Fruit fly (Drosophila melanogaster) whole organism, embryonic: Measurements from ENCODE around the gene Nmdar2.

Experiments
- ATbp ChIP-seq: fragments of 200-800 bp; sonication (Bioruptor generic); optimal IDR thresholded peaks from 2 replicates; lab custom pipeline; 2017; ENCODE audit warnings: missing biosample characterization, mild to moderate bottlenecking, missing genetic modification characterization, missing genetic modification reagents
- Adf1 ChIP-seq: fragments of 200-800 bp; sonication (Bioruptor generic); IDR thresholded peaks from 2 replicates; pipeline ENCODE4 v1.3.6; 2022; ENCODE audit warnings: missing biosample characterization, missing genetic modification characterization
- B-H2 ChIP-seq: fragments of 200-800 bp; sonication (Bioruptor generic); optimal IDR thresholded peaks from 2 replicates; lab custom pipeline; 2018; ENCODE audit warnings: missing biosample characterization, mild to moderate bottlenecking, missing genetic modification characterization
- CG10209 ChIP-seq: fragments of 200-800 bp; sonication (Bioruptor generic); optimal IDR thresholded peaks from 3 replicates; lab custom pipeline; 2017; ENCODE audit warnings: missing biosample characterization, mild to moderate bottlenecking, missing genetic modification characterization, missing genetic modification reagents
- CG10321 ChIP-seq: fragments of 200-800 bp; sonication (Bioruptor generic); IDR thresholded peaks from 2 replicates; pipeline ENCODE4 v1.3.6; 2022; ENCODE audit warnings: missing biosample characterization, missing genetic modification characterization
- CG10543 ChIP-seq: fragments of 200-800 bp; sonication (Bioruptor generic); optimal IDR thresholded peaks from 3 replicates; lab custom pipeline; 2017; ENCODE audit warnings: missing biosample characterization, mild to moderate bottlenecking, missing genetic modification characterization, moderate library complexity
- CG11093 ChIP-seq: fragments of 200-800 bp; sonication (Bioruptor generic); IDR thresholded peaks from 3 replicates; pipeline ENCODE4 v1.3.6; 2022; ENCODE audit warnings: missing biosample characterization, missing genetic modification characterization
- CG12236 ChIP-seq: fragments of 200-800 bp; sonication (Bioruptor generic); optimal IDR thresholded peaks from 2 replicates; lab custom pipeline; 2016; ENCODE audit warnings: missing biosample characterization, missing genetic modification characterization
- CG12744 ChIP-seq: fragments of 200-800 bp; sonication (Bioruptor generic); optimal IDR thresholded peaks from 2 replicates; lab custom pipeline; 2016; ENCODE audit warnings: missing biosample characterization, missing genetic modification characterization
- CG1529 ChIP-seq: fragments of 200-800 bp; sonication (Bioruptor generic); optimal IDR thresholded peaks from 3 replicates; lab custom pipeline; 2018; ENCODE audit warnings: missing biosample characterization, missing genetic modification characterization
- CG1602 ChIP-seq: fragments of 200-800 bp; sonication (Bioruptor generic); optimal IDR thresholded peaks from 3 replicates; lab custom pipeline; 2016; ENCODE audit warnings: missing biosample characterization, missing genetic modification characterization
- CG1603 ChIP-seq: fragments of 200-800 bp; sonication (Bioruptor generic); optimal IDR thresholded peaks from 2 replicates; lab custom pipeline; 2019; ENCODE audit warnings: missing biosample characterization, mild to moderate bottlenecking, missing genetic modification characterization, moderate library complexity
- CG16813 ChIP-seq: fragments of 200-800 bp; sonication (Bioruptor generic); IDR thresholded peaks from 3 replicates; pipeline ENCODE4 v1.3.6; 2022; ENCODE audit warnings: missing biosample characterization, missing genetic modification characterization; ENCODE audit not compliant: partially characterized antibody
- CG17829 ChIP-seq: fragments of 200-800 bp; optimal IDR thresholded peaks from 2 replicates; lab custom pipeline; 2019; ENCODE audit warnings: missing biosample characterization, mild to moderate bottlenecking, missing genetic modification characterization, moderate library complexity
- CG18764 ChIP-seq: fragments of 200-800 bp; sonication (Bioruptor generic); optimal IDR thresholded peaks from 3 replicates; lab custom pipeline; 2016; ENCODE audit warnings: missing biosample characterization, missing genetic modification characterization
- CG2120 ChIP-seq: fragments of 200-800 bp; sonication (Bioruptor generic); optimal IDR thresholded peaks from 3 replicates; lab custom pipeline; 2016; ENCODE audit warnings: missing biosample characterization, missing genetic modification characterization
- CG32532 ChIP-seq: fragments of 200-800 bp; sonication (Bioruptor generic); IDR thresholded peaks from 2 replicates; pipeline ENCODE4 v1.3.6; 2022; ENCODE audit warnings: missing biosample characterization, missing genetic modification characterization
- CG3281 ChIP-seq: fragments of 200-800 bp; sonication (Bioruptor generic); optimal IDR thresholded peaks from 3 replicates; lab custom pipeline; 2017; ENCODE audit warnings: missing biosample characterization, mild to moderate bottlenecking, missing genetic modification characterization
- CG4328 ChIP-seq: fragments of 200-800 bp; sonication (Bioruptor generic); optimal IDR thresholded peaks from 3 replicates; lab custom pipeline; 2017; ENCODE audit warnings: missing biosample characterization, missing genetic modification reagents, missing genetic modification characterization
- CG4854 ChIP-seq: fragments of 200-800 bp; sonication (Bioruptor generic); optimal IDR thresholded peaks from 2 replicates; lab custom pipeline; 2016; ENCODE audit warnings: missing biosample characterization, missing genetic modification characterization, inconsistent platforms
- CG6689 ChIP-seq: fragments of 200-800 bp; sonication (Bioruptor generic); IDR thresholded peaks from 2 replicates; pipeline ENCODE4 v1.3.6; 2022; ENCODE audit warnings: missing biosample characterization, missing genetic modification characterization
- CG9215 ChIP-seq: fragments of 200-800 bp; sonication (Bioruptor generic); IDR thresholded peaks from 2 replicates; pipeline ENCODE4 v1.3.6; 2022; ENCODE audit warnings: missing biosample characterization, missing genetic modification characterization
- CkIIα-i1 ChIP-seq: fragments of 200-800 bp; sonication (Bioruptor generic); IDR thresholded peaks from 2 replicates; pipeline ENCODE4 v1.3.6; 2022; ENCODE audit warnings: missing biosample characterization, missing genetic modification characterization
- Dek ChIP-seq: fragments of 200-800 bp; sonication (Bioruptor generic); optimal IDR thresholded peaks from 3 replicates; lab custom pipeline; 2019; ENCODE audit warnings: missing biosample characterization, mild to moderate bottlenecking, missing genetic modification characterization, moderate library complexity
- Doc2 ChIP-seq: fragments of 200-800 bp; sonication (Bioruptor generic); IDR thresholded peaks from 2 replicates; pipeline ENCODE4 v1.3.6; 2022; ENCODE audit warnings: missing biosample characterization, missing genetic modification characterization
- Ets65A ChIP-seq: fragments of 200-800 bp; sonication (Bioruptor generic); peaks from one replicate; lab custom pipeline; 2016; ENCODE audit warnings: missing biosample characterization, missing genetic modification characterization
- Fer2 ChIP-seq: fragments of 200-800 bp; sonication (Bioruptor generic); optimal IDR thresholded peaks from 2 replicates; lab custom pipeline; 2018; ENCODE audit warnings: missing biosample characterization, mild to moderate bottlenecking, missing genetic modification characterization, moderate library complexity
- GATAe ChIP-seq: fragments of 200-800 bp; sonication (Bioruptor generic); conservative IDR thresholded peaks from 2 replicates; pipeline ENCODE4 v1.3.6; 2022; ENCODE audit warnings: missing biosample characterization, missing genetic modification characterization
- H2.0 ChIP-seq: fragments of 200-800 bp; sonication (Bioruptor generic); IDR thresholded peaks from 2 replicates; pipeline ENCODE4 v1.3.6; 2022; ENCODE audit warnings: missing biosample characterization, missing genetic modification characterization
- Hsf ChIP-seq: fragments of 200-800 bp; sonication (Bioruptor generic); optimal IDR thresholded peaks from 3 replicates; lab custom pipeline; 2016; ENCODE audit warnings: missing biosample characterization, missing genetic modification characterization
- Kr ChIP-seq: fragments of 200-800 bp; sonication (Bioruptor generic); optimal IDR thresholded peaks from 2 replicates; lab custom pipeline; 2017; ENCODE audit warnings: missing biosample characterization, mild to moderate bottlenecking, missing genetic modification characterization
- Oaz ChIP-seq: fragments of 200-800 bp; sonication (Bioruptor generic); IDR thresholded peaks from 2 replicates; pipeline ENCODE4 v1.3.6; 2022; ENCODE audit warnings: missing biosample characterization, missing genetic modification characterization
- Taf1 ChIP-seq: fragments of 200-800 bp; sonication (Bioruptor generic); IDR thresholded peaks from 2 replicates; pipeline ENCODE4 v1.3.6; 2022; ENCODE audit warnings: missing biosample characterization, missing genetic modification characterization
- Usf ChIP-seq: fragments of 200-800 bp; sonication (Bioruptor generic); optimal IDR thresholded peaks from 2 replicates; lab custom pipeline; 2017; ENCODE audit warnings: missing genotype, missing biosample characterization, missing genetic modification characterization
- ase ChIP-seq: fragments of 200-800 bp; sonication (Bioruptor generic); IDR thresholded peaks from 3 replicates; pipeline ENCODE4 v1.3.6; 2022; ENCODE audit warnings: missing biosample characterization, missing genetic modification characterization
- bcd ChIP-seq: fragments of 200-800 bp; sonication (Bioruptor generic); optimal IDR thresholded peaks from 2 replicates; lab custom pipeline; 2017; ENCODE audit warnings: missing biosample characterization, mild to moderate bottlenecking, missing genetic modification characterization
- crp ChIP-seq, 2 experiments: fragments of 200-800 bp; sonication (Bioruptor generic); optimal IDR thresholded peaks; 2 replicates in 1 of 2; 3 replicates in 1 of 2; lab custom pipeline; 2017; ENCODE audit warnings: missing biosample characterization in 2 of 2, missing genetic modification characterization in 2 of 2, mild to moderate bottlenecking in 1 of 2, moderate library complexity in 1 of 2
- fru ChIP-seq: fragments of >200 bp; optimal IDR thresholded peaks from 2 replicates; lab custom pipeline; 2017
- gce ChIP-seq: fragments of 200-800 bp; sonication (Bioruptor generic); IDR thresholded peaks from 3 replicates; pipeline ENCODE4 v1.3.6; 2022; ENCODE audit warnings: missing biosample characterization, missing genetic modification characterization
- gcm2 ChIP-seq: fragments of 200-800 bp; sonication (Bioruptor generic); optimal IDR thresholded peaks from 2 replicates; lab custom pipeline; 2016; ENCODE audit warnings: missing biosample characterization, missing genetic modification characterization
- jumu ChIP-seq: fragments of 200-800 bp; sonication (Bioruptor generic); optimal IDR thresholded peaks from 3 replicates; lab custom pipeline; 2016; ENCODE audit warnings: missing biosample characterization, missing genetic modification characterization
- lmd ChIP-seq: fragments of 200-800 bp; sonication (Bioruptor generic); IDR thresholded peaks from 2 replicates; pipeline ENCODE4 v1.3.6; 2022; ENCODE audit warnings: missing biosample characterization, missing genetic modification characterization
- nerfin-1 ChIP-seq: fragments of 200-800 bp; sonication (Bioruptor generic); optimal IDR thresholded peaks from 3 replicates; lab custom pipeline; 2019; ENCODE audit warnings: missing biosample characterization, mild to moderate bottlenecking, missing genetic modification characterization, moderate library complexity
- odd ChIP-seq: fragments of 200-800 bp; sonication (Bioruptor generic); optimal IDR thresholded peaks from 2 replicates; lab custom pipeline; 2017; ENCODE audit warnings: missing biosample characterization, mild to moderate bottlenecking, missing genetic modification characterization
- pita ChIP-seq: fragments of 200-800 bp; sonication (Bioruptor generic); optimal IDR thresholded peaks from 2 replicates; lab custom pipeline; 2017; ENCODE audit warnings: missing biosample characterization, mild to moderate bottlenecking, missing genetic modification characterization
- prd ChIP-seq, 3 experiments: fragments of >200 bp in 2 of 3; fragments of 200-800 bp in 1 of 3; sonication (Bioruptor generic) in 1 of 3; optimal IDR thresholded peaks in 2 of 3; IDR thresholded peaks in 1 of 3; 2 replicates in 2 of 3; 3 replicates in 1 of 3; pipeline versions ENCODE4 v1.3.6 to Lab custom; 2017 to 2022; ENCODE audit warnings: missing biosample characterization in 1 of 3, missing genetic modification characterization in 1 of 3
- row ChIP-seq: fragments of 200-800 bp; sonication (Bioruptor generic); IDR thresholded peaks from 3 replicates; pipeline ENCODE4 v1.3.6; 2022; ENCODE audit warnings: missing biosample characterization, missing genetic modification characterization
- sd ChIP-seq: fragments of 200-800 bp; sonication (Bioruptor generic); optimal IDR thresholded peaks from 3 replicates; lab custom pipeline; 2018; ENCODE audit warnings: missing biosample characterization, mild to moderate bottlenecking, missing genetic modification characterization, moderate library complexity
- tio ChIP-seq: fragments of 200-800 bp; sonication (Bioruptor generic); optimal IDR thresholded peaks from 2 replicates; lab custom pipeline; 2017; ENCODE audit warnings: missing biosample characterization, missing genetic modification characterization, inconsistent platforms
- z ChIP-seq: fragments of 200-800 bp; sonication (Bioruptor generic); IDR thresholded peaks from 3 replicates; pipeline ENCODE4 v1.3.6; 2022; ENCODE audit warnings: missing biosample characterization, missing genetic modification characterization
- zen ChIP-seq: fragments of 200-800 bp; sonication (Bioruptor generic); optimal IDR thresholded peaks from 3 replicates; lab custom pipeline; 2018; ENCODE audit warnings: missing biosample characterization, mild to moderate bottlenecking, missing genetic modification characterization, moderate library complexity

Gene Nmdar2

DNA sequence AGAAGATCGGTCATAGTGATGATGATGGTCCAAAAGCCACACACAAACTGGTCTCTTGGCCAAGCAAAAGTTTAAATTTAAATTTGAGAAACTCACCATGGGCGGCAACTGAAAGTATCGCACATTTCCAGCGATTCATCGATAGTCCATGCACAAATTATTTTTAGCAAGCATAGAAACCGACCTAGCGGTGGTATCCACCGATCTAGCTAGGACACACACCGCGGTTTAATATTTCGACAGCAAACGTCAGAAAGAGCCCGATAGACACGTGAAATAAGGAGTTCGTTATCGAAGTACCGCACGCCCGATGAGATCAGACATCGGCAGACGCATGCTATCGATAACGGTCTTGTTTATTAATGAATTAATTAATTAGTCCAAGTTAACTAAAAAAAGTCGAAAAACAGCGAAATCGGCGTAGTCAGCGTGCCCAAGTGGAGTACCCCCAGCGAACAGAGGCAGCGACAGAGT, 5.2 kb upstream of the Nmdar2 start, which contains the start of gene CG14795 (continued):
- no peak for TF ChIP-seq CG12744 (GFP tag; lab: Kevin White, UChicago)
- TF ChIP-seq odd (GFP tag; lab: Kevin White, UChicago): no peak
- no peak for TF ChIP-seq CG10321 (GFP tag; lab: Robert Waterston, UW)
- no peak for TF ChIP-seq fru (lab: Kevin White, UChicago)
- TF ChIP-seq Oaz (GFP tag; lab: Robert Waterston, UW): no peak
- peak; percentile 72 for TF ChIP-seq bcd
- peak; percentile 67 for TF ChIP-seq sd (tag; lab: Kevin White, UChicago)
- TF ChIP-seq CG17829: peak; percentile 88
- TF ChIP-seq CG1603 (tag; lab: Kevin White, UChicago): peak; percentile 89
- TF ChIP-seq row (GFP tag; lab: Robert Waterston, UW): peak; percentile 45; the same call in 2 of the 3 replicates
- no peak for TF ChIP-seq CG12236 (GFP tag; lab: Kevin White, UChicago)
- peak; percentile 99 for TF ChIP-seq CG18764
- no peak for TF ChIP-seq CG6689 (GFP tag; lab: Robert Waterston, UW)
- TF ChIP-seq ATbp (GFP tag; lab: Kevin White, UChicago): no peak
- no peak for TF ChIP-seq Fer2 (tag; lab: Kevin White, UChicago)
- TF ChIP-seq Usf (GFP tag; lab: Kevin White, UChicago): no peak
- TF ChIP-seq gcm2 (GFP tag; lab: Kevin White, UChicago): no peak
- no peak for TF ChIP-seq ase (GFP tag; lab: Robert Waterston, UW)
- TF ChIP-seq zen (tag; lab: Kevin White, UChicago): peak; percentile 78
- TF ChIP-seq CG16813 (GFP tag; lab: Robert Waterston, UW): peak; percentile 96
- peak; percentile 38 for TF ChIP-seq Adf1 (GFP tag; lab: Robert Waterston, UW)
- TF ChIP-seq CG1602 (GFP tag; lab: Kevin White, UChicago): no peak
- TF ChIP-seq Hsf (GFP tag; lab: Kevin White, UChicago): peak; percentile 37
- peak; percentile 38; the same call in 1 of the 2 replicates for TF ChIP-seq CG32532 (GFP tag; lab: Robert Waterston, UW)
- TF ChIP-seq Taf1 (GFP tag; lab: Robert Waterston, UW): no peak
- TF ChIP-seq CG10543 (GFP tag; lab: Kevin White, UChicago): no peak
- no peak for TF ChIP-seq CG4328 (GFP tag; lab: Kevin White, UChicago)
- TF ChIP-seq CG9215 (GFP tag; lab: Robert Waterston, UW): no peak
- peak; percentile 50 for TF ChIP-seq Dek (tag; lab: Kevin White, UChicago)
- TF ChIP-seq nerfin-1 (tag; lab: Kevin White, UChicago): peak; percentile 13
- TF ChIP-seq H2.0 (GFP tag; lab: Robert Waterston, UW): no peak
- TF ChIP-seq CG4854: no peak
- TF ChIP-seq CkIIα-i1 (GFP tag; lab: Robert Waterston, UW): no peak
- TF ChIP-seq jumu (GFP tag; lab: Kevin White, UChicago): peak; percentile 61
- no peak; the same call in 1 of the 2 replicates for TF ChIP-seq lmd (GFP tag; lab: Robert Waterston, UW)
- no peak for TF ChIP-seq CG11093 (GFP tag; lab: Robert Waterston, UW)
- TF ChIP-seq CG10209 (GFP tag; lab: Kevin White, UChicago): no peak
- TF ChIP-seq Ets65A (GFP tag; lab: Kevin White, UChicago): peak; percentile 94
- TF ChIP-seq crp (GFP tag; optimal IDR thresholded peaks at IDR 0.05; lab: Kevin White, UChicago): peak in 1 of 2 experiments; percentile 17
- TF ChIP-seq Kr (GFP tag; lab: Kevin White, UChicago): no peak
- TF ChIP-seq CG1529 (GFP tag; lab: Kevin White, UChicago): no peak
- TF ChIP-seq gce (GFP tag; lab: Robert Waterston, UW): peak; percentile 35; the same call in 1 of the 3 replicates
- TF ChIP-seq GATAe (GFP tag; lab: Robert Waterston, UW): no peak
- TF ChIP-seq B-H2 (GFP tag; lab: Kevin White, UChicago): peak; percentile 44
- no peak for TF ChIP-seq Doc2 (GFP tag; lab: Robert Waterston, UW)
- peak; percentile 49 for TF ChIP-seq CG2120 (GFP tag; lab: Kevin White, UChicago)
- TF ChIP-seq prd (optimal IDR thresholded peaks at IDR 0.05; lab: Kevin White, UChicago): no peak
- peak; percentile 5; the same call in 1 of the 3 replicates for TF ChIP-seq prd (GFP tag; IDR thresholded peaks at IDR 0.05; lab: Robert Waterston, UW)
- TF ChIP-seq CG3281 (GFP tag; lab: Kevin White, UChicago): no peak
- no peak for TF ChIP-seq tio (GFP tag; lab: Kevin White, UChicago)
- peak; percentile 97 for TF ChIP-seq pita (GFP tag; lab: Kevin White, UChicago)
- no peak for TF ChIP-seq z (GFP tag; lab: Robert Waterston, UW)
